Fruit fly (Drosophila melanogaster) whole organism, embryonic: ENCODE data around the gene CG10581.

Experiments used
- ATbp ChIP-seq: fragments of 200-800 bp; sonication (Bioruptor generic); optimal IDR thresholded peaks from 2 replicates; lab custom pipeline; 2017; ENCODE audit warnings: missing biosample characterization, mild to moderate bottlenecking, missing genetic modification characterization, missing genetic modification reagents
- Antp ChIP-seq: fragments of 200-800 bp; sonication (Bioruptor generic); optimal IDR thresholded peaks from 3 replicates; lab custom pipeline; 2016; ENCODE audit warnings: missing biosample characterization, missing genetic modification characterization
- B-H1 ChIP-seq: fragments of 200-800 bp; sonication (Bioruptor generic); IDR thresholded peaks from 3 replicates; pipeline ENCODE4 v1.3.6; 2022; ENCODE audit warnings: missing biosample characterization, missing genetic modification characterization
- CG13775 ChIP-seq: fragments of 200-800 bp; sonication (Bioruptor generic); optimal IDR thresholded peaks from 3 replicates; lab custom pipeline; 2017; ENCODE audit warnings: missing biosample characterization, mild to moderate bottlenecking, missing genetic modification characterization
- CG16815 ChIP-seq: fragments of 200-800 bp; sonication (Bioruptor generic); optimal IDR thresholded peaks from 3 replicates; lab custom pipeline; 2017; ENCODE audit warnings: missing biosample characterization, mild to moderate bottlenecking, missing genetic modification characterization
- CG17568 ChIP-seq: fragments of 200-800 bp; sonication (Bioruptor generic); optimal IDR thresholded peaks from 2 replicates; lab custom pipeline; 2018; ENCODE audit warnings: missing biosample characterization, mild to moderate bottlenecking, missing genetic modification characterization, moderate library complexity
- CG30403 ChIP-seq: fragments of 200-800 bp; sonication (Bioruptor generic); optimal IDR thresholded peaks from 3 replicates; lab custom pipeline; 2016; ENCODE audit warnings: missing biosample characterization, missing genetic modification characterization
- CG31224 ChIP-seq: fragments of 200-800 bp; sonication (Bioruptor generic); IDR thresholded peaks from 2 replicates; pipeline ENCODE4 v1.3.6; 2022; ENCODE audit warnings: missing biosample characterization, missing genetic modification characterization
- CG3163 ChIP-seq: fragments of 200-800 bp; sonication (Bioruptor generic); optimal IDR thresholded peaks from 3 replicates; lab custom pipeline; 2016; ENCODE audit warnings: missing biosample characterization, missing genetic modification characterization
- CG3281 ChIP-seq: fragments of 200-800 bp; sonication (Bioruptor generic); optimal IDR thresholded peaks from 3 replicates; lab custom pipeline; 2017; ENCODE audit warnings: missing biosample characterization, mild to moderate bottlenecking, missing genetic modification characterization
- CG33213 ChIP-seq: fragments of 200-800 bp; sonication (Bioruptor generic); optimal IDR thresholded peaks from 3 replicates; lab custom pipeline; 2016; ENCODE audit warnings: missing biosample characterization, missing genetic modification characterization
- CG34422 ChIP-seq: fragments of 200-800 bp; sonication (Bioruptor generic); IDR thresholded peaks from 3 replicates; pipeline ENCODE4 v1.3.6; 2022; ENCODE audit warnings: missing biosample characterization, missing genetic modification characterization
- CG4360 ChIP-seq: fragments of 200-800 bp; sonication (Bioruptor generic); IDR thresholded peaks from 2 replicates; pipeline ENCODE4 v1.3.6; 2022; ENCODE audit warnings: missing biosample characterization, missing genetic modification characterization
- CG43689 ChIP-seq: fragments of 200-800 bp; sonication (Bioruptor generic); IDR thresholded peaks from 2 replicates; pipeline ENCODE4 v1.3.6; 2022; ENCODE audit warnings: missing biosample characterization, missing genetic modification characterization
- CG6175 ChIP-seq: fragments of 200-800 bp; sonication (Bioruptor generic); IDR thresholded peaks from 3 replicates; pipeline ENCODE4 v1.3.6; 2022; ENCODE audit warnings: missing biosample characterization, missing genetic modification characterization
- CG7963 ChIP-seq: fragments of 200-800 bp; sonication (Bioruptor generic); IDR thresholded peaks from 3 replicates; pipeline ENCODE4 v1.3.6; 2022; ENCODE audit warnings: missing biosample characterization, missing genetic modification characterization; ENCODE audit not compliant: partially characterized antibody
- CG8290 ChIP-seq, 3 experiments: fragments of 200-800 bp; sonication (Bioruptor generic); optimal IDR thresholded peaks; 2 replicates each; lab custom pipeline; 2016 to 2019; ENCODE audit warnings: missing biosample characterization in 3 of 3, missing genetic modification characterization in 3 of 3, mild to moderate bottlenecking in 2 of 3, moderate library complexity in 1 of 3
- CoRest ChIP-seq: fragments of 200-800 bp; sonication (Bioruptor generic); optimal IDR thresholded peaks from 3 replicates; lab custom pipeline; 2018; ENCODE audit warnings: missing biosample characterization, mild to moderate bottlenecking, missing genetic modification characterization, moderate library complexity
- D ChIP-seq, 2 experiments: fragments of 200-800 bp in 1 of 2; fragments of >200 bp in 1 of 2; sonication (Bioruptor generic) in 1 of 2; optimal IDR thresholded peaks; 2 replicates in 1 of 2; 3 replicates in 1 of 2; lab custom pipeline; 2017; ENCODE audit warnings: mild to moderate bottlenecking in 1 of 2, missing biosample characterization in 1 of 2, missing genetic modification characterization in 1 of 2, missing genetic modification reagents in 1 of 2
- E2f1 ChIP-seq: fragments of 200-800 bp; sonication (Bioruptor generic); IDR thresholded peaks from 2 replicates; pipeline ENCODE4 v1.3.6; 2022; ENCODE audit warnings: missing biosample characterization, missing genetic modification characterization
- Fer2 ChIP-seq: fragments of 200-800 bp; sonication (Bioruptor generic); optimal IDR thresholded peaks from 2 replicates; lab custom pipeline; 2018; ENCODE audit warnings: missing biosample characterization, mild to moderate bottlenecking, missing genetic modification characterization, moderate library complexity
- HmgD ChIP-seq: fragments of 200-800 bp; sonication (Bioruptor generic); optimal IDR thresholded peaks from 3 replicates; lab custom pipeline; 2016; ENCODE audit warnings: missing biosample characterization, missing genetic modification characterization
- HmgZ ChIP-seq: fragments of 200-800 bp; sonication (Bioruptor generic); optimal IDR thresholded peaks from 2 replicates; lab custom pipeline; 2018; ENCODE audit warnings: missing biosample characterization, mild to moderate bottlenecking, missing genetic modification characterization
- Hmr ChIP-seq: fragments of 200-800 bp; sonication (Bioruptor generic); optimal IDR thresholded peaks from 3 replicates; lab custom pipeline; 2017; ENCODE audit warnings: mild to moderate bottlenecking, missing biosample characterization, missing genetic modification reagents, missing genetic modification characterization
- Hr3 ChIP-seq: fragments of 200-800 bp; sonication (Bioruptor generic); optimal IDR thresholded peaks from 3 replicates; lab custom pipeline; 2016; ENCODE audit warnings: missing biosample characterization, missing genetic modification characterization
- Jarid2 ChIP-seq: fragments of 200-800 bp; sonication (Bioruptor generic); optimal IDR thresholded peaks from 3 replicates; lab custom pipeline; 2017; ENCODE audit warnings: mild to moderate bottlenecking, missing biosample characterization, missing genetic modification reagents, missing genetic modification characterization
- Lpt ChIP-seq: fragments of >200 bp; optimal IDR thresholded peaks from 2 replicates; lab custom pipeline; 2018; ENCODE audit warnings: missing biosample characterization, missing genetic modification characterization
- MBD-R2 ChIP-seq: fragments of 200-800 bp; sonication (Bioruptor generic); IDR thresholded peaks from 2 replicates; pipeline ENCODE4 v1.3.6; 2022; ENCODE audit warnings: missing biosample characterization, missing genetic modification characterization
- MTF-1 ChIP-seq: fragments of 200-800 bp; sonication (Bioruptor generic); optimal IDR thresholded peaks from 2 replicates; lab custom pipeline; 2018; ENCODE audit warnings: missing biosample characterization, mild to moderate bottlenecking, missing genetic modification characterization, borderline replicate concordance
- Max ChIP-seq: fragments of 200-800 bp; sonication (Bioruptor generic); optimal IDR thresholded peaks from 2 replicates; lab custom pipeline; 2016; ENCODE audit warnings: missing biosample characterization, mild to moderate bottlenecking, missing genetic modification characterization
- Neu2 ChIP-seq: fragments of 200-800 bp; sonication (Bioruptor generic); optimal IDR thresholded peaks from 3 replicates; lab custom pipeline; 2016; ENCODE audit warnings: missing biosample characterization, missing genetic modification characterization, borderline replicate concordance
- Pdp1 ChIP-seq, 2 experiments: fragments of 200-800 bp; sonication (Bioruptor generic); optimal IDR thresholded peaks; 3 replicates each; lab custom pipeline; 2016; ENCODE audit warnings: missing biosample characterization in 2 of 2, missing genetic modification characterization in 2 of 2, mild to moderate bottlenecking in 1 of 2, moderate library complexity in 1 of 2
- Vsx1 ChIP-seq: fragments of 200-800 bp; sonication (Bioruptor generic); optimal IDR thresholded peaks from 2 replicates; lab custom pipeline; 2017; ENCODE audit warnings: missing biosample characterization, mild to moderate bottlenecking, missing genetic modification characterization, missing genetic modification reagents
- az2 ChIP-seq: fragments of 200-800 bp; sonication (Bioruptor generic); optimal IDR thresholded peaks from 3 replicates; lab custom pipeline; 2016; ENCODE audit warnings: missing biosample characterization, missing genetic modification characterization
- chm ChIP-seq: fragments of 200-800 bp; sonication (Bioruptor generic); IDR thresholded peaks from 2 replicates; pipeline ENCODE4 v1.3.6; 2022; ENCODE audit warnings: missing biosample characterization, missing genetic modification characterization
- cwo ChIP-seq: fragments of 200-800 bp; sonication (Bioruptor generic); optimal IDR thresholded peaks from 3 replicates; lab custom pipeline; 2017; ENCODE audit warnings: missing biosample characterization, missing genetic modification characterization, mild to moderate bottlenecking, moderate library complexity, missing genetic modification reagents
- dmrt11E ChIP-seq: fragments of 200-800 bp; sonication (Bioruptor generic); optimal IDR thresholded peaks from 3 replicates; lab custom pipeline; 2018; ENCODE audit warnings: missing biosample characterization, mild to moderate bottlenecking, missing genetic modification characterization, moderate library complexity
- eyg ChIP-seq: fragments of 200-800 bp; sonication (Bioruptor generic); optimal IDR thresholded peaks from 3 replicates; lab custom pipeline; 2016; ENCODE audit warnings: missing biosample characterization, missing genetic modification characterization
- fd102C ChIP-seq: fragments of 200-800 bp; sonication (Bioruptor generic); optimal IDR thresholded peaks from 2 replicates; lab custom pipeline; 2018; ENCODE audit warnings: missing biosample characterization, mild to moderate bottlenecking, missing genetic modification characterization, moderate library complexity
- ftz-f1 ChIP-seq: fragments of 200-800 bp; sonication (Bioruptor generic); optimal IDR thresholded peaks from 2 replicates; lab custom pipeline; 2016; ENCODE audit warnings: missing biosample characterization, missing genetic modification characterization
- hbn ChIP-seq: fragments of 200-800 bp; sonication (Bioruptor generic); IDR thresholded peaks from 2 replicates; pipeline ENCODE4 v1.3.6; 2022; ENCODE audit warnings: missing biosample characterization, missing genetic modification characterization; ENCODE audit not compliant: partially characterized antibody
- sna ChIP-seq: fragments of 200-800 bp; sonication (Bioruptor generic); IDR thresholded peaks from 2 replicates; pipeline ENCODE4 v1.3.6; 2022; ENCODE audit warnings: missing biosample characterization, missing genetic modification characterization; ENCODE audit not compliant: partially characterized antibody
- so ChIP-seq: fragments of 200-800 bp; sonication (Bioruptor generic); IDR thresholded peaks from 3 replicates; pipeline ENCODE4 v1.3.6; 2022; ENCODE audit warnings: missing biosample characterization, missing genetic modification characterization
- sr ChIP-seq: fragments of 200-800 bp; sonication (Bioruptor generic); IDR thresholded peaks from 3 replicates; pipeline ENCODE4 v1.3.6; 2022; ENCODE audit warnings: missing biosample characterization, missing genetic modification characterization
- unc-4 ChIP-seq: fragments of 200-800 bp; sonication (Bioruptor generic); IDR thresholded peaks from 2 replicates; pipeline ENCODE4 v1.3.6; 2022; ENCODE audit warnings: missing biosample characterization, missing genetic modification characterization; ENCODE audit not compliant: partially characterized antibody
- vvl ChIP-seq: fragments of 200-800 bp; sonication (Bioruptor generic); IDR thresholded peaks from 2 replicates; pipeline ENCODE4 v1.3.6; 2022; ENCODE audit warnings: missing biosample characterization, missing genetic modification characterization
- yki ChIP-seq: fragments of >200 bp; optimal IDR thresholded peaks from 3 replicates; lab custom pipeline; 2018
- z ChIP-seq: fragments of 200-800 bp; sonication (Bioruptor generic); IDR thresholded peaks from 3 replicates; pipeline ENCODE4 v1.3.6; 2022; ENCODE audit warnings: missing biosample characterization, missing genetic modification characterization
- zen2 ChIP-seq: fragments of 200-800 bp; sonication (Bioruptor generic); IDR thresholded peaks from 3 replicates; pipeline ENCODE4 v1.3.6; 2022; ENCODE audit warnings: missing biosample characterization, missing genetic modification characterization; ENCODE audit not compliant: partially characterized antibody

The CG10581 gene

DNA sequence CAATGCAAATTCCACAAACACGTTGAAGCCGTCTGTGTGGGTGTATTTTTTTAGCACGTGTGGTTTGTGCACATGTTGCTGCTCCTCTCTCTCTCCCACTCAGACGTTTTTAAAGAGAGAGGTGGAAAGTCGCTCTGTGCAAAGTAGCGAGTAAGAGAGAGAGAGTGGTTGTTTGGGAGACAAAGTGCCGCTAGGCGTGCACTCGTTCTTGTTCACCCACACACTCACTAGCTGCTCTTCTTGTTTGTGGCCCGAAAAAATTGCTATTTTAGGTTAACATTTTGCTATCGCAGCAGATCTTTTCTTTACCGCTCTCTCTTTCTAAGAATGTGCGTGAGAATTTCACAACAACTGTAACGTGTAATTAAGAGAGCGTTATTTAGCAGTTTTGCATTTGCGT, 25.1 kb downstream of the CG10581 start:
- TF ChIP-seq B-H1 (GFP tag; lab: Robert Waterston, UW) = no peak
- TF ChIP-seq yki (lab: Kevin White, UChicago) = peak; percentile 68
- no peak for TF ChIP-seq CG33213
- TF ChIP-seq hbn (GFP tag; lab: Robert Waterston, UW) = peak; percentile 21; the same call in 1 of the 2 replicates
- TF ChIP-seq Jarid2 (GFP tag; lab: Kevin White, UChicago) = no peak
- no peak for TF ChIP-seq Antp (GFP tag; lab: Kevin White, UChicago)
- TF ChIP-seq Pdp1 (GFP tag; optimal IDR thresholded peaks at IDR 0.05; lab: Kevin White, UChicago) = no peak
- no peak for TF ChIP-seq ATbp
- no peak for TF ChIP-seq eyg (GFP tag; lab: Kevin White, UChicago)
- no peak for TF ChIP-seq Hr3 (GFP tag; lab: Kevin White, UChicago)
- TF ChIP-seq Max (GFP tag; lab: Kevin White, UChicago) = peak; percentile 24
- peak; percentile 45; the same call in 1 of the 2 replicates for TF ChIP-seq vvl (GFP tag; lab: Robert Waterston, UW)
- TF ChIP-seq CG3281 (GFP tag; lab: Kevin White, UChicago) = no peak
- TF ChIP-seq CoRest (tag; lab: Kevin White, UChicago) = no peak
- TF ChIP-seq CG34422 (GFP tag; lab: Robert Waterston, UW) = 0 out of 3 replicates have a peak, but pooled peaks have one; percentile 22
- TF ChIP-seq cwo (GFP tag; lab: Kevin White, UChicago) = peak; percentile 97
- TF ChIP-seq chm (GFP tag; lab: Robert Waterston, UW) = no peak
- no peak for TF ChIP-seq dmrt11E (tag; lab: Kevin White, UChicago)
- no peak for TF ChIP-seq HmgD (GFP tag; lab: Kevin White, UChicago)
- no peak for TF ChIP-seq Hmr
- TF ChIP-seq CG6175 (GFP tag; lab: Robert Waterston, UW) = no peak
- peak; percentile 38; the same call in 1 of the 2 replicates for TF ChIP-seq sna (GFP tag; lab: Robert Waterston, UW)
- TF ChIP-seq HmgZ = peak; percentile 28
- no peak for TF ChIP-seq E2f1 (GFP tag; lab: Robert Waterston, UW)
- no peak for TF ChIP-seq Neu2 (GFP tag; lab: Kevin White, UChicago)
- peak; percentile 14; the same call in 1 of the 3 replicates for TF ChIP-seq so (GFP tag; lab: Robert Waterston, UW)
- peak; percentile 20 for TF ChIP-seq D (optimal IDR thresholded peaks at IDR 0.05; lab: Kevin White, UChicago)
- TF ChIP-seq D (GFP tag; optimal IDR thresholded peaks at IDR 0.05; lab: Kevin White, UChicago) = no peak
- no peak for TF ChIP-seq CG4360 (GFP tag; lab: Robert Waterston, UW)
- no peak for TF ChIP-seq CG13775 (GFP tag; lab: Kevin White, UChicago)
- TF ChIP-seq fd102C (GFP tag; lab: Kevin White, UChicago) = no peak
- TF ChIP-seq zen2 (GFP tag; lab: Robert Waterston, UW) = peak; percentile 39; the same call in 1 of the 3 replicates
- TF ChIP-seq z (GFP tag; lab: Robert Waterston, UW) = peak; percentile 67; the same call in 2 of the 3 replicates
- TF ChIP-seq ftz-f1 (GFP tag; lab: Kevin White, UChicago) = peak; percentile 6
- peak; percentile 91 for TF ChIP-seq CG3163 (GFP tag; lab: Kevin White, UChicago)
- peak; percentile 12; the same call in 1 of the 2 replicates for TF ChIP-seq unc-4 (GFP tag; lab: Robert Waterston, UW)
- TF ChIP-seq CG8290 (GFP tag; optimal IDR thresholded peaks at IDR 0.05; lab: Kevin White, UChicago) = no peak
- TF ChIP-seq CG8290 (tag; optimal IDR thresholded peaks at IDR 0.05; lab: Kevin White, UChicago) = no peak
- TF ChIP-seq Vsx1 (GFP tag; lab: Kevin White, UChicago) = no peak
- TF ChIP-seq az2 (GFP tag; lab: Kevin White, UChicago) = no peak
- no peak for TF ChIP-seq CG43689
- no peak for TF ChIP-seq Lpt (GFP tag; lab: Kevin White, UChicago)
- peak; percentile 79; the same call in 2 of the 3 replicates for TF ChIP-seq sr
- no peak for TF ChIP-seq CG31224 (GFP tag; lab: Robert Waterston, UW)
- TF ChIP-seq CG16815 = no peak
- no peak for TF ChIP-seq Fer2 (tag; lab: Kevin White, UChicago)
- no peak for TF ChIP-seq MTF-1 (GFP tag; lab: Kevin White, UChicago)
- TF ChIP-seq CG17568 = no peak
- TF ChIP-seq CG30403 (GFP tag; lab: Kevin White, UChicago) = no peak
- no peak for TF ChIP-seq CG7963 (GFP tag; lab: Robert Waterston, UW)
- 0 out of 2 replicates have a peak, but pooled peaks have one; percentile 9 for TF ChIP-seq MBD-R2
